Fruit fly (Drosophila melanogaster) ovary, adult (tissue): ENCODE data around the gene CG10283.

Experiments used
- CG17801 ChIP-seq: fragments of 200-800 bp; optimal IDR thresholded peaks from 2 replicates; lab custom pipeline; 2019; ENCODE audit warnings: missing biosample characterization, mild to moderate bottlenecking, missing genetic modification characterization, moderate library complexity; ENCODE audit not compliant: partially characterized antibody

Gene CG10283

DNA sequence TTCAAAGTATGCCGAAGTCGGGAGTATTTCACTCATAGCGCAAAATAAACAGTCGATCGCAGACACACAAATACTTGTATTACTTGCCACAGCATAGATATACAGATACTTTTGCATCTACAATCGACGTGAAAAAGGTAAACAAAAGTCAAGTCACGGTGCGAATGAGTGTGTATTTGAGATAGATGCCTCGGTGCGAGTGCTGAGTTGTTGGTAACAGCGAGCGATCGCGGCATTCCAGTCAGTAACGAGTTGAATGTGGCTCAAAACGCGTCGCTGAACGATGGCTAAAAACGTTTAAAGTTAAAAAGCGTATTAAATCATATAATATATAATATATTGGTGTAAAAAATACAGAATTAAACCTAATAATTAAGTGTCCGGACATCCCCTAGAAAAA, 898 bp upstream of the CG10283 start, which contains the start of gene grnd:
Gene grnd, plus strand, starts transcription at position 207 of the 400 bp plus-strand sequence.
- TF ChIP-seq CG17801 (GFP tag; lab: Kevin White, UChicago) = no peak

DNA sequence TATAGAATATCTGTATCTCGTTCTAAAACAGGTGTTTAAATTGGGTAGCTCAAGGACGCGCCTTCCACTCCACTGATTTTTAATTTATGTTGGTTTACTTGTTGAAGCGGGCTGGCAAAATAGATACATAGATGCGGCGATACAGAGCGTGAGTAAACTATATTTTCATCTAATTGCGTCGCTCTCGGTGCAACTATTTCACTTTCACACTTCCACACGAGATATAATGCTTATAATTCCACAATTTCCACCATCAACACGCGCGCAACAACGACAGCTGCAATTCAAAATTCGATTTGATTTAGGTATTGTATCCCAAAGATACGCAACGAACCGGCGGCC, 302 bp downstream of the CG10283 start:
- TF ChIP-seq CG17801 (GFP tag; lab: Kevin White, UChicago) = no peak

DNA sequence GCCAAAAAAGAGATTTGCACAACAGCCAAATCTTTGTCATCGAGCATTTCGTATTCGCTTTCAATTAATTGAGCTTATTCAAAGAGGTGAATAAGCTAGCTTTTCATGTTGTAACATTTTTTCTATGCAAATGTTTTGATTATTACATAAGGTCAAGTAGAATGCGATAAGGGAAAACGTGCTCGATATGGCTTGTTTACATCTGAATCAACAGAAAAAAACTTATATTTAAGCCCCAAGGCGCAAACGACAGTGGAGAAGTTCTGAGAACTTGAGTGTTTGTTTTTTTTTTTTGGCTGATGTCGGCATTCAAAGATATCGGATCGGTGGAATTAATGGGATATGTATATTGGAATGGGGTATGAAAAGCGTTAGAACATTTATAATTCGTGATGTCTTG, 1.3 kb downstream of the CG10283 start:
- no peak for TF ChIP-seq CG17801 (GFP tag; lab: Kevin White, UChicago)

DNA sequence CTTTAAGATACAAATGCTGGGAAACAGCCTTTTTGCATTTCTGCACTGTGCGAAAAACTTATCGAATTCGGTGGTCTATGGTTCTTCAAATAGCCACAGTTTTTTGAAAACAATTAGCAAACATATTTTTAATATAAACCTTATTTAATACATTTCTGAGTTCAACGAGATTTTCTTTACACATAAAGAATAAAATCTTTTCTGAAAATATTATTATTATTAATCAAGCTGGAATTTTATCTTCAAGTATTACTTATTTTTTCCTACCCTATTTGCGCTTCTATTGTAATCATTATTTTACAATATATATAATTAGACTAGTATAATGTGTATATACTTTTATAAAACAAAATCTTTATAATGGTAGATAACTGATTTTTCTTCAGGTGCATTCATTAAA, 2.1 kb downstream of the CG10283 start:
- TF ChIP-seq CG17801 (GFP tag; lab: Kevin White, UChicago) = no peak

DNA sequence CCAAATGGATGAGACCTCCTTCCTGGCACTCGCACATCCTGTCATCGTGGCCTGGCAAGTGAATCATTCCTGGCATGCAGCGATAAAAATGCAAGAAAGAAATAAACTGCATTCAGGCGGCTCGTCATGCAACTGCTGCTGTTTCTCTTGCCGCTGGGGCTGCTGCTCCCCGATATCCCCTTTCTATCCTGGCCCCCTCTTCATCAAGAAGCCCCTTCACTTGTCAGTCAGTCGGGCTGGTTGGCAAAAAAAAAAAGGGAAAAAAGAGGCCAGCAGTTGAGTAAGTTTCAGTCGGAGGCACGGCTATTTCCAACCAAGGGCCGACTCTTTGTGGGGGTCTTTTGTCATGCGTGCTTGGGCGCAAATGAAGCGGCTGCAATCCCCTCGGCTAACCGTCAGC, 2.6 kb downstream of the CG10283 start:
- no peak for TF ChIP-seq CG17801 (GFP tag; lab: Kevin White, UChicago)

DNA sequence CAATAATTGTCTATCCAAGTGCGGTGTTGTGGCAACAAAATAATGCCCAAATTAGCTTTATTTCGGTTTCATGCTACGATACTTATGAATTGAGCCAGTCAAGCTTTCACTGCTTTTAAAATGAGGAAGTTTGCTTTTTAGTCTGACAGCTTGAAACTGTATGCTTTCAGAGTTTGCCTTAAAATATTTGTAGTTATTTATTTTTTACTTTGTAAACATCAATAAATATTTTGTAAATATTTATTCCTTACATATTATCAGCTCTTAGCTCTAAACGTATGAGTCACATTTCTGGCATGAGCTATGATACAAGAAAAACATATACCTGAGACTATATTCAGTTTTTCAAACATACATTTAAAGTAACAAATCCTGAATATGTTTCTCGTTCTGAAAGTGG, 3.2 kb downstream of the CG10283 start:
- TF ChIP-seq CG17801 (GFP tag; lab: Kevin White, UChicago) = no peak

DNA sequence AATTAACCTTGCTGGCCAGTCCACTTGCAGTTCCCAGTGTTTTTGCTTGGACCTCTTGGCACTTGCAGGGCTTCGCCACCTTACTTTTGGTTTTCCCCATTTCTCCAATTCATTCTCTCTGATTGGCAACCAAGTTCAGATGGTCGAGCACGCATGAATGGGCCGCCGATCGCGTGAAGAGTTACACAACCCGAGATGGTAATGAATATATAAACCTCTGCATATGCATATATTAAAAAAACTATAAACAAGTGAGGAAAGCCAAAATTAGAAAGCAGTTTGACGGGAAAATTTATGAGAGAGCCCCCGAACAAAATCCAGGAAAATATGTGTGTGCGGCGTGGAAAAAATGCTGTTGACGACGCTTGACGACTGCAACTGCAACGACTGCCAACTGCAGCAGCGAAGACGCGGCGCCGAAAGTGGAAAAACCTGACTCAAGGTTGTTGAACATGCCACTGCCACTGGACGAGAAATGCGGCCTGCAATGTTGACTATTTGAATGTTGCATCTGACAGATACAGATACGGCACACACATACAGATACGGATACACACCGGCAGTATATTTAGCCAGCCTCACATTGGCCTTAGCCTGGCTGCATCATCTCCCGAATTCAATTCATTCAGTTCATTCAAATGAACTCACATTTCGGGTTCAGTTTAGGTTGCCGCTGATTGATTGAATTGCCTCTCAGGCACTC, 3.8 kb downstream of the CG10283 start:
- no peak for TF ChIP-seq CG17801 (GFP tag; lab: Kevin White, UChicago)

DNA sequence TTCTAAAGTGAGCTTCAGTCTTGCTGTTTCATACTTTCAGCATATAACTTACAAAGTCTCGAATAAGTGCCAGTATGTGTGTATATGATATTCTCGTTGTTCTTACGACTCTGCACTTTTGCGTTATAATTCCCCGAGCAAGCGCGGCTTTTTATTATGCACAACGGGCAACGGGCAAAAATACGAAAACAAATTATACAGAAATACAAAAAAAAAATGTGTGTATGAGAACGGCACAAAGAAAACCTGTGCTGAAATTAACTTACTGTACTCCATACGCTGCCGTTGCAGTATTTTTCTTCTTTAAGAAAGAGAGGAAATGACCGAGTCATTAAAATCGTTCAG, 5.2 kb downstream of the CG10283 start:
- TF ChIP-seq CG17801 (GFP tag; lab: Kevin White, UChicago) = no peak

DNA sequence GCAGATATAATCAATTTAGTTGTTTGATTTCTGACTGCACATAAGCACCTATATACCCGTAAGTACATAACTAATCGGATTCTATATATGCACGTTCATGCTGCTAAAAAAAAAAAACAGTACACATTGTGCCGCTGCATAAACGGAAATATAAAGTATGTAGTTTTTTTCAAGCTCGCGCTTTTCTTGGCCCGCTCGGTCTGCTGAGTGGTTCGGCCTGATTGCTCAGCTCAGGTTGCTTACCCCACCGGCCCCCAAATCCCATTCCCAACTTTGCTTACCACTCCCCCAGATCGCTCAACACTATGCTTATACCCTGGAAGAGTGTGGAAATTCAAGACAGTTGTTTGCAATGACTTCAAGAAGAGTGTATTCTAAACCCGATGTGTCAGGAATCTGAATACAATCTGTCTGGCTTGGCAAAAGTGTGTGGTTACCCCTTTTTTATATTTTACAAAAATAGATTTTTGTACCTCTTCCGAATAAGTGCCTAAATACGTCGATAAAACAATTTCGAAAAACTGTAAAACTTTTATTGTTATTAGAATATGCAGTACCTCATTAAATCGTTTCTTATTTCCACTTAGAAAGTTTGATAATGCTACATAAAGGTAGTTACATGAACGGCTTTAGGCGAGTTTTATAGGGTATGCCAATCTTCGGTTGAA, 5.7 kb downstream of the CG10283 start:
- TF ChIP-seq CG17801 (GFP tag; lab: Kevin White, UChicago) = no peak

DNA sequence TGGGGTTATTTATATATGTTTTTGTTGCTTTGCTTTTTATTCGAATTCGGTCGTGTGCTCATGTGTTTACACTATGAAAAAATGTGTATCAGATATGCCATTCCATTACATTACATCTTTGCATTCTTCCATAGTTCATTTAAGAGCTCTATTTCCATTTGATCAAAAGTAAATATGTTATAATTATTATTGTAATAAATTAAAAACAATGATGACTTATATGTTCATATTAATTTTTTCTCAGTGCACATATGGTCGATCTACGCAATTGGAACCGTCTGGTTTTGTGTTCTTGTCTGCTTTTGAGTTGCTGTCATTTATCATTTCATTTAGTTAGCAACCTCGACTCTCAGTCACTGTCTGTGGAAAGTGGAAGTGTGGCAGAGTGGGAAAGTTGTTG, 6.9 kb downstream of the CG10283 start:
- TF ChIP-seq CG17801 (GFP tag; lab: Kevin White, UChicago) = peak; percentile 95

DNA sequence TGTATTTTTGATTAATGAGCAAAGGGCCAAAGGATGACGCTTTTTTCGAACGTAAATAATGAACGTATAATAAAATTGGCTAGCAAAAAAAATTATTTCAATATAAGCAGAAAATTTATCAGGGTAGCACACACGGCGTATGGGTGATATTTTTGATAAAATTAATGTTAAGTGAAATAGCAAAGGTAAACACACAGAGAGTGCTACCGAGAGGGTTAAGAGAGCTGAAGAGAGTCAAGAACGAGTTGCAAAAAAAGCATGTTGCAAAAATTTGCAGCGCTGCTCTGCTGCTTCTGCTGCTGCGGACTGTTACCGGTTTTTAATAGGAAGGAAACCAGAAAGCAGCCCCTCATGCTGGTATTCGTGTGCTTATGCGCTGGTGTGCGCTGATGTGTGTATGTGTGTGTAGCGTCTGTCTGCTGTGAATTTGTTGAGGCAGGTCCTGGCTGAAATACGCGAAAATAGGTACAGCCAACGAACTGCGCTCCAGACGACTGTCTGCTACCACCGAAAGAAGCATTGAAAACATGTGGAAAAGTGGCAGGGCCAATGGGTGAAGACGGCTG, 14.7 kb downstream of the CG10283 start:
- no peak for TF ChIP-seq CG17801 (GFP tag; lab: Kevin White, UChicago)

DNA sequence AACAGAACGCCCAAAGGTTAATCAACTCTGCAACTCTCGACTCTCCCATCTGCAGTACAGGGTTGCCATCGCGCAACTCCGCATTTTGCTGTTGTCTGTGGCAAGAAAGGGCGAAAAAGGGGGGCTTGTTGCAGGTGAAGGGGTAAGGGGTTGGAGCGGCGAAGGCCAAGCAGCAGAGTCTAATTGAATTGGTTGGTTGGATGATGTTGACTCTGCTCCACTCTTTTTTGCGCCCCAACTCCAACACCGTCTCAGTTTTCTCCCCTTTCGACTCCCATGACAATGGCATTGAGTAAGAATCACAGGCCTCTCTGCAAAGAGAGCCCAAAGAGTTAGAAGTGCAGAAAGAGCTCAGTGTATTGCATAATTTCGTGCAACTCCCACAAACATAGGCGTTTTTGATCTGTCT, 15.7 kb downstream of the CG10283 start:
- no peak for TF ChIP-seq CG17801 (GFP tag; lab: Kevin White, UChicago)

DNA sequence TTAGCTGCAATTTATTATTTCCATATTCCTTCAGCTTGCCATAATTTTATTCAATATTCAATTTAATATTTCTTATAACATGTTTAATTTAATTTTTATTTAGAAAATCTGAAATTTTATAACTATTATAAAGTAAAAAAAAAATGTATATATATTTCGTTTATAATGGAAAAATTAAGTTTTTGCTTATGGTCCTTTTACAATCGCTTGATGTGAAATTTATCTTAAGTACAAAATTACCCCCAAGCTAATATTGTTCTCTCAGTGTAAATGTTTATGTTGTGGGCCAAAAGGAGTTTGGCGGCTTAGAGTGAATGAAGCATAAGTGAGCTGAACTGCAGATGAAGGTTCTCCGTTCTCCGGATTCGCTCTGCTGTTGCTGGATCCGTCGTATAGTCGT, 16.3 kb downstream of the CG10283 start:
- no peak for TF ChIP-seq CG17801 (GFP tag; lab: Kevin White, UChicago)

DNA sequence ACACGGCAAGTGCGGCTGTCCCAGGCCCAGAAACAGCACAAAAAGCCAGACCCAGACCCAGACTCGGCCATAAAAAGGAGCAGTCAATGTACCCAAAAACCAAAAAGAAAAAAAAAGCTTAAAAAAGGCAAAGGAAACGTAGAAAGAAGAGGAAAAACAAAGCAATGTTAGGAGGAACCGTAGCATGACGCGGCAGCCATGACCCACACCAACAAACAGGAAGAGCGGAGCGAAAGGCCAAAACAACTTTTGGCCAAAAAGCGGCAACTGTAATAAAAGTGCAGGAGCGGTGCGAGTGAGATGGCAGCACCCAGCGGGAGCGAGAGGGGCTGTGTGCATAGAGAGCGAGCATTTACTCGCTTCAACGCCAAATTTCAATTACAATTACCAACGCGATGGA, 16.8 kb downstream of the CG10283 start:
- TF ChIP-seq CG17801 (GFP tag; lab: Kevin White, UChicago) = no peak

DNA sequence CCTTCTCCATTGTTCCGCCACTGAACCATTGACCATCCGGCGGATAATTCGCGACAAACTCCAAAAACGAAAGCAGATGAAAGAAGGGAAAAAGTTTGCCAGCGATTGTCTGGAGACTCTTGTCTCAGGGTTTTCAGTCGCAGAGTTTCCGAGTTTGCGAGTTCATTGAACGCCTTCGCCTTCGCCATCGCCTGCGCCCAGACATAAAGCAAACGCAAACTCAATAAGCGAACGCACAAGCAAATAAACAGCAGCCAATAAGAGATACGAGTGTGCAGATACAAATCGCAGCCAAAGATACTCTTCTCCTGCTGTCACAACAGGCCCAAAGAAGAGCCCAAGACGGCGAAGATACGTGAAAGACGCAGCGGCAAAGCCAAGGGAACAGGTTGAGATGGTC, 17.6 kb downstream of the CG10283 start:
- TF ChIP-seq CG17801 (GFP tag; lab: Kevin White, UChicago) = no peak

DNA sequence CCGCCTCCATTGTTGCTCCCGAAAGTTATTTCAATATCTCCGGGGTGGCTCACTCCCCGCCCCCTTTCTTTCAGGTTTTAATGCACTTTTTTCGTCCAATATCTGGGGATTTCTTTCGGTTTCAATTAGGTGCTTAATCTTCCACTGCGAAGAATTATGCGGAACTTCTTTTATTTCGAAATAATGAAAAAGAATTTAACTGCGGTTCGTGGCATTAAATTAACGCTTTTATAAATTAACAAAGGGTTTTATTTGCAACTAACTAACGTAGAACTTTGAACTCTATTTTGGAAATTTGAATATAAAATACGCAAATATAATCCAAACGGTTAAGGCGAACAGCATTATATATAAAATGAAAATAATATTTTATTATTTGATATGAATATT, 18.1 kb downstream of the CG10283 start:
- no peak for TF ChIP-seq CG17801 (GFP tag; lab: Kevin White, UChicago)
